Fruit fly (Drosophila melanogaster): ENCODE measurements around the gene BTBD9.

DNA sequence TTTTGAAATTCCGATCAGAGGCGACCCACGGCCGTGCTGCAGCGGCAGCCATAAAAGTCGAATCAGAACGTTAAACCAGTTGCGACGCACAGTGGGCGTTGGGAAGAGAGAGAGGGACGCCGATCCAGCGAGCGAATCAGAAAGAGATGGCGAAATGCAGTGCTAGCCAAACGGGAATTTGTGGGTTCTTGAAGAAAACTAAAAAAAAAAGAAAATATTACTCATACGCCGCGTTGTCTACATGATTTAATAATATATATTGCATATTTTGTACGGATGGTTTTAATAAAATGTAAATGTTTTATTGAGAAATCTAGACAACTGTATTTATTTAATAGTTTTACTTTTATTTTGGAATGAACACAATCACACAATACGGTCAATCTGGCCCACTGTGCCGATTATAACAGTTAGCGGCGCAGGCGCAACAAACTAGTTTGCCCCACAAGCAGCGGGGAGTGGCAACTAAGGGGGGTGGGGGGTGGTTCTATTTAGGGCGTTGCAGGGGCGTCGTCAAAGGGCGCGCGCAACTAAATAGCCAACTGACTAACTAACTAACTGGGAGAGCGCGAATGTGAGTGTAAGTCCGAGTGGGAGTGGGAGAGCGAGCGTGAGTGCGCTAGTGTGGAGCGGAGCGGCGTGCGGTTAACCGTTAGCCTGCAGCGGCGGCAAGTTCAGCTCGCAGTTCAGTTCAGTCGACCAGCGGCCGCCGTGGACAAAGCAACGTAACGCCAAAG is 3.7 kb downstream of the BTBD9 start, which contains the start of gene CG15211:
- TF ChIP-seq pan (optimal IDR thresholded peaks at IDR 0.05) (no peak), EcR (GFP tag; optimal IDR thresholded peaks at IDR 0.05) (no peak)

Data from whole organism.